Fruit fly (Drosophila melanogaster): Measurements from ENCODE around the gene CG5805.
A peak's percentile ranks its signal among the peaks of the same experiment; 100 is the strongest.

CG5805 gene

dm6 chr3R:24778218-24778739 lies 8.9 kb downstream of the CG5805 start:
- no peak for TF ChIP-seq kay (GFP tag; ENCODE audit: borderline replicate concordance)

- TF ChIP-seq kay (GFP tag; ENCODE audit: borderline replicate concordance): no peak
- TF ChIP-seq Crg-1 (GFP tag; optimal IDR thresholded peaks at IDR 0.05): no peak
- no peak for TF ChIP-seq Clk (GFP tag; optimal IDR thresholded peaks at IDR 0.05)
- no peak for TF ChIP-seq CG1620 (GFP tag; optimal IDR thresholded peaks at IDR 0.05)
- no peak for TF ChIP-seq Mnt (GFP tag; optimal IDR thresholded peaks at IDR 0.05)
- TF ChIP-seq CG5204 (GFP tag; optimal IDR thresholded peaks at IDR 0.05): no peak
- TF ChIP-seq toe (GFP tag; optimal IDR thresholded peaks at IDR 0.05): no peak
- TF ChIP-seq cic (GFP tag; optimal IDR thresholded peaks at IDR 0.05): no peak
- no peak for TF ChIP-seq ovo (GFP tag; optimal IDR thresholded peaks at IDR 0.05)
- no peak for TF ChIP-seq tj (GFP tag; optimal IDR thresholded peaks at IDR 0.05)
- TF ChIP-seq pad (GFP tag; optimal IDR thresholded peaks at IDR 0.05): no peak
- no peak for TF ChIP-seq bab1 (GFP tag; optimal IDR thresholded peaks at IDR 0.05)
- TF ChIP-seq CG7101 (tag; optimal IDR thresholded peaks at IDR 0.05): no peak
- no peak for TF ChIP-seq CG11617 (GFP tag; optimal IDR thresholded peaks at IDR 0.05)
These were observed 10.1 kb downstream of the CG5805 start for dm6 chr3R:24777101-24777500.

DNA sequence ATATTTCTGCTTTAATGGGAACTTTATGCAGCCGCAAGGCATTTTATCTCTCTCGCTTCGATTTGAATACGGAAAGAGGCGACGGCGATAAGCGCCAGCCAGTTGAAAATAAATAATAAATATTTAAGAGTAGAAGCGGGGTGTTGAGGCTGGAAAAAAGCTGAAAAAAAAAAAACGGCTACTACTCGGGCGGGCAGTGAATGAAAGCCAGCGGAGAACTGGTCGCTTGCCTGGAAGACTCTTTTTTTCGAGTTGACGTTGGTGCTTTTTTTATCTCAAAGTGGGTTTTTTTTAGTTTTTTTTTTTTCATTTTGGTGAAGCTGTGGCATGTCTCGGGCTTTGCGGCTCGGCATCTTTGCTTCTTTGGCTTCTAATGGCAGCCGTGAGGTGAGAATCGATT lies 13.8 kb downstream of the CG5805 start:
- TF ChIP-seq CG12768 (GFP tag; optimal IDR thresholded peaks at IDR 0.05) (no peak), CG7045 (GFP tag; optimal IDR thresholded peaks at IDR 0.05) (no peak), Clk (GFP tag; optimal IDR thresholded peaks at IDR 0.05) (no peak), cnc (optimal IDR thresholded peaks at IDR 0.05) (no peak), bab1 (GFP tag; optimal IDR thresholded peaks at IDR 0.05) (no peak), toe (GFP tag; optimal IDR thresholded peaks at IDR 0.05) (no peak), CG14711 (tag; optimal IDR thresholded peaks at IDR 0.05) (no peak), CG5204 (GFP tag; optimal IDR thresholded peaks at IDR 0.05) (no peak), pad (GFP tag; optimal IDR thresholded peaks at IDR 0.05) (no peak), CG7101 (tag; optimal IDR thresholded peaks at IDR 0.05) (no peak)

- TF ChIP-seq pad (GFP tag; optimal IDR thresholded peaks at IDR 0.05) (no peak), CG1620 (GFP tag; optimal IDR thresholded peaks at IDR 0.05) (no peak), Clk (GFP tag; optimal IDR thresholded peaks at IDR 0.05) (no peak), toe (GFP tag; optimal IDR thresholded peaks at IDR 0.05) (no peak), Mnt (GFP tag; optimal IDR thresholded peaks at IDR 0.05) (no peak), tj (GFP tag; optimal IDR thresholded peaks at IDR 0.05) (no peak), CG7101 (tag; optimal IDR thresholded peaks at IDR 0.05) (no peak), CG33017 (tag; optimal IDR thresholded peaks at IDR 0.05) (no peak), CG11617 (GFP tag; optimal IDR thresholded peaks at IDR 0.05) (no peak), CG14711 (tag; optimal IDR thresholded peaks at IDR 0.05) (no peak), kay (GFP tag; ENCODE audit: borderline replicate concordance) (no peak), cic (GFP tag; optimal IDR thresholded peaks at IDR 0.05) (no peak), CG5204 (GFP tag; optimal IDR thresholded peaks at IDR 0.05) (no peak), ovo (GFP tag; optimal IDR thresholded peaks at IDR 0.05) (no peak), Hr96 (GFP tag; optimal IDR thresholded peaks at IDR 0.05) (no peak), bab1 (GFP tag; optimal IDR thresholded peaks at IDR 0.05) (no peak), CG7045 (GFP tag; optimal IDR thresholded peaks at IDR 0.05) (no peak), Crg-1 (GFP tag; optimal IDR thresholded peaks at IDR 0.05) (no peak)
These were observed 14.2 kb downstream of the CG5805 start for dm6 chr3R:24773016-24773415.

- TF ChIP-seq CG5204 (GFP tag; optimal IDR thresholded peaks at IDR 0.05): no peak
- TF ChIP-seq CG12768 (GFP tag; optimal IDR thresholded peaks at IDR 0.05): peak; percentile 20
- peak; percentile 50 for TF ChIP-seq CG33017 (tag; optimal IDR thresholded peaks at IDR 0.05)
- no peak for TF ChIP-seq CG1620 (GFP tag; optimal IDR thresholded peaks at IDR 0.05)
- no peak for TF ChIP-seq kay (GFP tag; ENCODE audit: borderline replicate concordance)
- no peak for TF ChIP-seq ovo (GFP tag; optimal IDR thresholded peaks at IDR 0.05)
These were observed 15.7 kb downstream of the CG5805 start, which contains the start of gene CG42331 for dm6 chr3R:24771273-24772231. CG42331 (plus strand) TSS chr3R:24772181.

dm6 chr3R:24769601-24770000 lies 17.6 kb downstream of the CG5805 start:
- TF ChIP-seq Crg-1 (GFP tag; optimal IDR thresholded peaks at IDR 0.05) (no peak), bab1 (GFP tag; optimal IDR thresholded peaks at IDR 0.05) (no peak), CG33017 (tag; optimal IDR thresholded peaks at IDR 0.05) (no peak), CG14711 (tag; optimal IDR thresholded peaks at IDR 0.05) (no peak), CG7101 (tag; optimal IDR thresholded peaks at IDR 0.05) (no peak), CG7045 (GFP tag; optimal IDR thresholded peaks at IDR 0.05) (no peak), Mnt (GFP tag; optimal IDR thresholded peaks at IDR 0.05) (no peak), Hr96 (GFP tag; optimal IDR thresholded peaks at IDR 0.05) (no peak), CG1620 (GFP tag; optimal IDR thresholded peaks at IDR 0.05) (no peak), cic (GFP tag; optimal IDR thresholded peaks at IDR 0.05) (no peak), ovo (GFP tag; optimal IDR thresholded peaks at IDR 0.05) (no peak), pad (GFP tag; optimal IDR thresholded peaks at IDR 0.05) (no peak), CG11617 (GFP tag; optimal IDR thresholded peaks at IDR 0.05) (no peak)
